Worm (Caenorhabditis elegans): ENCODE data around the gene Y53C12B.1.

DNA sequence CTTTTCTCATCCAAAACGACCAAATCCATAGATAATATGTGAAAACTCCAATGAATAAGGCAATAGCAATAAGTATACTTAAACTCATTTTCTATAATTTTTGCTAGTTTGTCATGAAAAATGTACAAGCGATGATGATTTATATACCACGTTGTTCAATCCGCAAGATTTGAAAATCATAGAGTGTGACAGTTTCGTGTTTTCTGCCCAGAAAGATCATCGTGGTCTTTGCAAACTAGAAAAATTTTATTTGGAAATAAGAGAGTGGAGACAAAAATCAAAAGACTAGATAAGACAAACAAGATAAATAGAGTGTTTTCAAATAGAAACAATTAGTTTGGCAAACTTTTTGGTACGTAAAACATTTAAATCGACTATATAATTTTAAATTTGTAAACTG lies 47.3 kb upstream of the Y53C12B.1 start, which contains the start of gene cyp-13A3:
- TF ChIP-seq R02D3.7 (tag; optimal IDR thresholded peaks at IDR 0.05) (no peak), elt-2 (tag; optimal IDR thresholded peaks at IDR 0.05) (no peak), fkh-10 (GFP tag; optimal IDR thresholded peaks at IDR 0.05) (no peak), nhr-77 (tag; optimal IDR thresholded peaks at IDR 0.05) (no peak), nhr-237 (tag; optimal IDR thresholded peaks at IDR 0.05) (no peak), eor-1 (tag; optimal IDR thresholded peaks at IDR 0.05) (no peak), aly-2 (tag; optimal IDR thresholded peaks at IDR 0.05) (no peak), pha-4 (tag; optimal IDR thresholded peaks at IDR 0.05) (no peak), nhr-23 (tag; optimal IDR thresholded peaks at IDR 0.05) (no peak), elt-3 (tag; optimal IDR thresholded peaks at IDR 0.05) (no peak), unc-39 (tag; optimal IDR thresholded peaks at IDR 0.05) (no peak)

All from whole organism, L3 larva.